Worm (Caenorhabditis elegans) whole organism, L2 larva: ENCODE measurements around the gene mre-11.

Experiments
- C34F6.9 ChIP-seq: fragments of 150-350 bp; optimal IDR thresholded peaks from 2 replicates; lab custom pipeline; 2014; ENCODE audit warnings: missing biosample characterization, missing genetic modification characterization
- F13H6.1 ChIP-seq: sonication (generic microtip); optimal IDR thresholded peaks from 2 replicates; lab custom pipeline; 2016; ENCODE audit warnings: missing genetic modification characterization, missing compliant biosample characterization
- R02D3.7 ChIP-seq: fragments of 150-350 bp; optimal IDR thresholded peaks from 2 replicates; lab custom pipeline; 2014; ENCODE audit warnings: missing biosample characterization, missing genetic modification characterization
- Y55F3AM.14 ChIP-seq: fragments of 200-800 bp; sonication (Bioruptor generic); optimal IDR thresholded peaks from 2 replicates; lab custom pipeline; 2018; ENCODE audit warnings: mild to moderate bottlenecking, missing genetic modification characterization, missing compliant biosample characterization
- ZK546.5 ChIP-seq: sonication (generic microtip); optimal IDR thresholded peaks from 2 replicates; lab custom pipeline; 2017; ENCODE audit warnings: missing biosample characterization, missing genetic modification characterization
- alr-1 ChIP-seq: fragments of 150-350 bp; optimal IDR thresholded peaks from 2 replicates; lab custom pipeline; 2014; ENCODE audit warnings: missing biosample characterization, missing genetic modification characterization
- aly-2 ChIP-seq: fragments of 150-350 bp; optimal IDR thresholded peaks from 2 replicates; lab custom pipeline; 2014; ENCODE audit warnings: missing biosample characterization, missing genetic modification characterization
- ama-1 ChIP-seq: fragments of 150-350 bp; optimal IDR thresholded peaks from 2 replicates; lab custom pipeline; 2018; ENCODE audit warnings: inconsistent platforms
- blmp-1 ChIP-seq: sonication (generic microtip); optimal IDR thresholded peaks from 2 replicates; lab custom pipeline; 2017; ENCODE audit warnings: missing genetic modification characterization, mild to moderate bottlenecking, missing compliant biosample characterization, antibody characterized with exemption, moderate library complexity; ENCODE audit not compliant: insufficient read depth
- ceh-16 ChIP-seq: fragments of 150-350 bp; optimal IDR thresholded peaks from 2 replicates; lab custom pipeline; 2014; ENCODE audit warnings: missing biosample characterization, missing genetic modification characterization
- ceh-82 ChIP-seq: fragments of 150-350 bp; optimal IDR thresholded peaks from 2 replicates; lab custom pipeline; 2014; ENCODE audit warnings: missing biosample characterization, missing genetic modification characterization
- crh-2 ChIP-seq: sonication (generic microtip); optimal IDR thresholded peaks from 2 replicates; lab custom pipeline; 2017; ENCODE audit warnings: missing biosample characterization, missing genetic modification characterization
- dmd-4 ChIP-seq: sonication (generic microtip); optimal IDR thresholded peaks from 2 replicates; lab custom pipeline; 2017; ENCODE audit warnings: missing biosample characterization, missing genetic modification characterization
- egl-27 ChIP-seq: sonication (generic microtip); optimal IDR thresholded peaks from 3 replicates; lab custom pipeline; 2017; ENCODE audit warnings: missing biosample characterization, missing genetic modification reagents, missing genetic modification characterization
- elt-1 ChIP-seq: fragments of 150-350 bp; optimal IDR thresholded peaks from 2 replicates; lab custom pipeline; 2014; ENCODE audit warnings: missing biosample characterization, missing genetic modification characterization
- elt-3 ChIP-seq: sonication (generic microtip); optimal IDR thresholded peaks from 2 replicates; lab custom pipeline; 2017; ENCODE audit warnings: missing biosample characterization, missing genetic modification characterization
- fos-1 ChIP-seq: fragments of 150-350 bp; optimal IDR thresholded peaks from 2 replicates; lab custom pipeline; 2014; ENCODE audit warnings: missing biosample characterization, missing genetic modification characterization
- gmeb-1 ChIP-seq: fragments of 150-350 bp; optimal IDR thresholded peaks from 2 replicates; lab custom pipeline; 2014; ENCODE audit warnings: missing biosample characterization, missing genetic modification characterization
- lin-11 ChIP-seq: fragments of 150-350 bp; sonication (generic microtip); optimal IDR thresholded peaks from 2 replicates; lab custom pipeline; 2014; ENCODE audit warnings: missing biosample characterization, missing genetic modification characterization, inconsistent platforms, mixed read lengths
- lin-13 ChIP-seq: fragments of 150-350 bp; optimal IDR thresholded peaks from 2 replicates; lab custom pipeline; 2014; ENCODE audit warnings: missing biosample characterization, missing genetic modification reagents, missing genetic modification characterization
- lin-39 ChIP-seq: fragments of 150-350 bp; optimal IDR thresholded peaks from 2 replicates; lab custom pipeline; 2014; ENCODE audit warnings: missing biosample characterization, missing genetic modification reagents, missing genetic modification characterization
- lsy-2 ChIP-seq, 2 experiments: fragments of 150-350 bp in 1 of 2; sonication (generic microtip) in 1 of 2; optimal IDR thresholded peaks; 2 replicates each; lab custom pipeline; 2014 to 2017; ENCODE audit warnings: missing biosample characterization in 2 of 2, missing genetic modification characterization in 2 of 2
- mab-5 ChIP-seq: fragments of 150-350 bp; optimal IDR thresholded peaks from 2 replicates; lab custom pipeline; 2014; ENCODE audit warnings: missing biosample characterization, missing genetic modification characterization
- mbf-1 ChIP-seq: sonication (generic microtip); optimal IDR thresholded peaks from 2 replicates; lab custom pipeline; 2017; ENCODE audit warnings: missing biosample characterization, missing genetic modification characterization
- mdl-1 ChIP-seq, 2 experiments: fragments of 150-350 bp in 1 of 2; sonication (generic microtip) in 1 of 2; optimal IDR thresholded peaks; 2 replicates each; lab custom pipeline; 2017; ENCODE audit warnings: missing biosample characterization in 2 of 2, missing genetic modification characterization in 2 of 2
- nhr-10 ChIP-seq: sonication (generic microtip); optimal IDR thresholded peaks from 2 replicates; lab custom pipeline; 2017; ENCODE audit warnings: missing biosample characterization, missing genetic modification characterization
- nhr-11 ChIP-seq: fragments of 150-350 bp; optimal IDR thresholded peaks from 2 replicates; lab custom pipeline; 2014; ENCODE audit warnings: missing biosample characterization, missing genetic modification characterization
- nhr-12 ChIP-seq: fragments of 150-350 bp; optimal IDR thresholded peaks from 2 replicates; lab custom pipeline; 2014; ENCODE audit warnings: missing biosample characterization, missing genetic modification characterization
- nhr-129 ChIP-seq: fragments of 150-350 bp; optimal IDR thresholded peaks from 2 replicates; lab custom pipeline; 2014; ENCODE audit warnings: missing biosample characterization, missing genetic modification characterization
- nhr-21 ChIP-seq: fragments of 150-350 bp; optimal IDR thresholded peaks from 2 replicates; lab custom pipeline; 2014; ENCODE audit warnings: missing biosample characterization, missing genetic modification characterization
- nhr-23 ChIP-seq: fragments of 150-350 bp; optimal IDR thresholded peaks from 2 replicates; lab custom pipeline; 2014; ENCODE audit warnings: missing biosample characterization, missing genetic modification reagents, missing genetic modification characterization
- nhr-237 ChIP-seq: fragments of 150-350 bp; optimal IDR thresholded peaks from 2 replicates; lab custom pipeline; 2014; ENCODE audit warnings: missing biosample characterization, missing genetic modification characterization
- nhr-25 ChIP-seq: fragments of 150-350 bp; sonication (generic microtip); optimal IDR thresholded peaks from 3 replicates; lab custom pipeline; 2014; ENCODE audit warnings: missing biosample characterization, missing genetic modification characterization
- nhr-6 ChIP-seq: fragments of 150-350 bp; optimal IDR thresholded peaks from 2 replicates; lab custom pipeline; 2014; ENCODE audit warnings: missing biosample characterization, missing genetic modification characterization
- nhr-77 ChIP-seq: fragments of 150-350 bp; optimal IDR thresholded peaks from 2 replicates; lab custom pipeline; 2014; ENCODE audit warnings: missing biosample characterization, missing genetic modification characterization
- peb-1 ChIP-seq: fragments of 150-350 bp; optimal IDR thresholded peaks from 2 replicates; lab custom pipeline; 2014; ENCODE audit warnings: missing biosample characterization, missing genetic modification characterization
- sem-4 ChIP-seq: fragments of 150-350 bp; optimal IDR thresholded peaks from 2 replicates; lab custom pipeline; 2014; ENCODE audit warnings: missing biosample characterization, missing genetic modification reagents, missing genetic modification characterization
- skn-1 ChIP-seq: sonication (generic microtip); optimal IDR thresholded peaks from 2 replicates; lab custom pipeline; 2017; ENCODE audit warnings: missing biosample characterization, missing genetic modification characterization
- sma-3 ChIP-seq: sonication (generic microtip); optimal IDR thresholded peaks from 2 replicates; lab custom pipeline; 2016; ENCODE audit warnings: missing genetic modification reagents, missing genetic modification characterization, missing compliant biosample characterization
- sma-9 ChIP-seq, 2 experiments: fragments of 150-350 bp in 1 of 2; sonication (generic microtip) in 1 of 2; optimal IDR thresholded peaks; 2 replicates each; lab custom pipeline; 2014 to 2016; ENCODE audit warnings: missing genetic modification characterization in 2 of 2, mild to moderate bottlenecking in 1 of 2, missing biosample characterization in 1 of 2, missing compliant biosample characterization in 1 of 2, missing genetic modification reagents in 1 of 2, moderate library complexity in 1 of 2
- snpc-4 ChIP-seq: fragments of 150-350 bp; optimal IDR thresholded peaks from 2 replicates; lab custom pipeline; 2014; ENCODE audit warnings: missing biosample characterization, missing genetic modification characterization
- unc-39 ChIP-seq: fragments of 150-350 bp; optimal IDR thresholded peaks from 2 replicates; lab custom pipeline; 2014; ENCODE audit warnings: missing biosample characterization, missing genetic modification characterization
- unc-55 ChIP-seq: fragments of 150-350 bp; sonication (generic microtip); optimal IDR thresholded peaks from 3 replicates; lab custom pipeline; 2014; ENCODE audit warnings: missing biosample characterization, missing genetic modification reagents, missing genetic modification characterization
- unc-62 ChIP-seq: fragments of 150-350 bp; optimal IDR thresholded peaks from 2 replicates; lab custom pipeline; 2014; ENCODE audit warnings: missing biosample characterization, missing genetic modification reagents, missing genetic modification characterization
- zag-1 ChIP-seq: fragments of 150-350 bp; optimal IDR thresholded peaks from 2 replicates; lab custom pipeline; 2014; ENCODE audit warnings: missing biosample characterization, missing genetic modification characterization
- ztf-1 ChIP-seq: fragments of 200-800 bp; sonication (Bioruptor generic); conservative IDR thresholded peaks from 2 replicates; pipeline ENCODE4 v1.3.6; 2022; ENCODE audit warnings: missing genetic modification characterization, missing compliant biosample characterization
- ztf-11 ChIP-seq: sonication (generic microtip); optimal IDR thresholded peaks from 2 replicates; lab custom pipeline; 2017; ENCODE audit warnings: missing biosample characterization, missing genetic modification characterization
- ztf-4 ChIP-seq: fragments of 150-350 bp; optimal IDR thresholded peaks from 2 replicates; lab custom pipeline; 2014; ENCODE audit warnings: missing biosample characterization, missing genetic modification characterization

Gene mre-11

DNA sequence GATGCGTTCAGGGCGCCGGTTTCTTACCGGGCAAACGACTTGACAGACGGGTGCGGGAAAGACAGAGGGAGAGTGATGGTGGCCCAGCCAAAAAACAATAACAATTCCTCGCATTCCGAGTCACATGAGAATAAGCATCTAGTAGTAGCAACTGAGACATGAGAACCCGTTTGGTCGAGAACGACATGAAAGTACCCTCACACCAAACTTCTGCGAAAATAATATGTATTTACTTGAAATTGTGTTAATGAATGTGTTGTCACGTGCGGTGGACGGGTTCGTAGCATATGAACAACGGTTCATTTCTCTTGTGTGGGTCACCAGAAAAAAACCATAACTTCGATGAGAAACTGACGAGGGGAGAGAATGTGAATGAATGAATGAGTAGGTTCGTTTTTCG is 15.8 kb downstream of the mre-11 start:
- TF ChIP-seq lin-13: no peak
- TF ChIP-seq blmp-1 (tag; lab: Kevin White, UChicago): peak; percentile 22
- TF ChIP-seq nhr-25: peak; percentile 45
- TF ChIP-seq, all 48 proteins: peak for 2

DNA sequence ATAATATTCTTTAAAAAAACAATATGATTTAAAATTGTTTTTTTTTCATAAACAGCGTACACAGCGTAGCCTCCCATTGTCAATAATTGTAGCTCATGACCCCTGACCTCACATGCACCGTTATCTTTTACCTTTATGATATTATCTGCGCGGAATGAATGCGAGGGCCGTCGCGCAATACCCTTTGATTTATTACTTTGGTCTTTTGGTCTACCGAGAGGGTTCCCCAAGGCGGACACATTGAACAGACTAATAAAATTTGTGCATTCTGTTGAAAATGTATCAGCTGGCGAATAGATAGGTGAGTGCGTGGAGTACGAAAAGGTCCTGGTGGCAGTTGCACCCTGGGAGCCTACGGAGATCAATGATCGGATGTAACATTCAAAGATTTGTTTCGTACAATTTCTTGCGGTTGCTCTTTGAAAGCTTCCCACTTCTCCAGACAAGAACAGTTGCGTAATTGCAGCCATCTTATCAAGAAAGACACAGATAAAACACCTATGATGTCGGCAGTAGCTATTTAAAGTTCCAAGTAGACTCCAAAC is 16.3 kb downstream of the mre-11 start:
- TF ChIP-seq mab-5 (tag; lab: Kevin White, UChicago) (peak; percentile 55), C34F6.9 (tag; lab: Kevin White, UChicago) (no peak), R02D3.7 (tag; lab: Kevin White, UChicago) (no peak), sma-9 (GFP tag; optimal IDR thresholded peaks at IDR 0.05; lab: Kevin White, UChicago) (peak; percentile 74), sma-9 (tag; optimal IDR thresholded peaks at IDR 0.05; lab: Kevin White, UChicago) (no peak)

DNA sequence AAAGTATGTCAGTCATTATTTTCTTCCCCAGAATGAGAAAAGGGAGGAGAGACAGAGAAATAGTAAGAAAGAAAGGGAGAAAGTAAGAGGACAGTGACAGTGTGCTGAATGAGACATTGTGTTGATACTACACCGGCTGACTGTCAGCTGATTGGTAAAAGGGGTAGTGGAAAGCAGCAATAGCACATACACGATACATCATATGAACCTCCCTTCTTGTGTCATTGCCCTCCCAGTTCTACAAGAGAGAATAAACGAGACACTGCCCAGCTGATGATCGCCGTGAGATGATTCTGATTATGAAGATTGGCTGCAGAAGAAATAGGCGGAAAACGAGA is 16.9 kb downstream of the mre-11 start:
- TF ChIP-seq alr-1 (tag; lab: Kevin White, UChicago) (no peak), lin-11 (tag; lab: Kevin White, UChicago) (no peak), Y55F3AM.14 (GFP tag; lab: Kevin White, UChicago) (peak; percentile 94), zag-1 (no peak), lin-13 (no peak), ceh-16 (tag; lab: Kevin White, UChicago) (peak; percentile 15), aly-2 (tag; lab: Kevin White, UChicago) (no peak), mab-5 (tag; lab: Kevin White, UChicago) (no peak), crh-2 (tag; lab: Kevin White, UChicago) (peak; percentile 65), nhr-10 (tag; lab: Kevin White, UChicago) (no peak), unc-62 (GFP tag; lab: Kevin White, UChicago) (no peak), snpc-4 (no peak), nhr-12 (no peak), mdl-1 (tag; optimal IDR thresholded peaks at IDR 0.05; lab: Kevin White, UChicago) (peak in 1 of 2 experiments; percentile 76), R02D3.7 (tag; lab: Kevin White, UChicago) (no peak), nhr-129 (tag; lab: Kevin White, UChicago) (peak; percentile 97), nhr-6 (tag; lab: Kevin White, UChicago) (peak; percentile 52), F13H6.1 (tag; lab: Kevin White, UChicago) (peak; percentile 49), sma-9 (GFP tag; optimal IDR thresholded peaks at IDR 0.05; lab: Kevin White, UChicago) (peak; percentile 93), sma-9 (tag; optimal IDR thresholded peaks at IDR 0.05; lab: Kevin White, UChicago) (no peak), elt-1 (tag; lab: Kevin White, UChicago) (no peak), dmd-4 (tag; lab: Kevin White, UChicago) (no peak), unc-39 (tag; lab: Kevin White, UChicago) (no peak), ztf-4 (tag; lab: Kevin White, UChicago) (no peak), fos-1 (peak; percentile 43), nhr-77 (tag; lab: Kevin White, UChicago) (no peak), nhr-11 (tag; lab: Kevin White, UChicago) (no peak), ztf-11 (tag; lab: Kevin White, UChicago) (no peak), nhr-237 (no peak), egl-27 (no peak), C34F6.9 (tag; lab: Kevin White, UChicago) (peak; percentile 73), mbf-1 (tag; lab: Kevin White, UChicago) (no peak), sma-3 (GFP tag; lab: Kevin White, UChicago) (peak; percentile 87), nhr-23 (tag; lab: Kevin White, UChicago) (no peak), nhr-21 (tag; lab: Kevin White, UChicago) (peak; percentile 81), nhr-25 (peak; percentile 90), lin-39 (tag; lab: Kevin White, UChicago) (no peak), gmeb-1 (tag; lab: Kevin White, UChicago) (peak; percentile 41), ZK546.5 (tag; lab: Kevin White, UChicago) (no peak), lsy-2 (tag; optimal IDR thresholded peaks at IDR 0.05; lab: Kevin White, UChicago) (peak in 1 of 2 experiments; percentile 44), unc-55 (no peak), peb-1 (no peak), elt-3 (tag; lab: Kevin White, UChicago) (no peak), blmp-1 (tag; lab: Kevin White, UChicago) (peak; percentile 93), skn-1 (tag; lab: Kevin White, UChicago) (peak; percentile 9), ceh-82 (tag; lab: Kevin White, UChicago) (no peak), sem-4 (tag; lab: Kevin White, UChicago) (peak; percentile 27), ama-1 (lab: Kevin White, UChicago) (peak; percentile 67), ztf-1 (GFP tag; lab: Robert Waterston, UW) (no peak)
